Fruit fly (Drosophila melanogaster) whole organism, prepupa: ENCODE data around the gene CG6495.
A peak's percentile ranks its signal among the peaks of the same experiment; 100 is the strongest.

Experiments used
- CG10631 ChIP-seq: fragments of 200-800 bp; sonication (Bioruptor generic); optimal IDR thresholded peaks from 2 replicates; lab custom pipeline; 2016; ENCODE audit warnings: missing biosample characterization, missing genetic modification characterization
- CG10669 ChIP-seq: fragments of 200-800 bp; sonication (Bioruptor generic); optimal IDR thresholded peaks from 3 replicates; lab custom pipeline; 2018; ENCODE audit warnings: missing biosample characterization, mild to moderate bottlenecking, missing genetic modification characterization, moderate library complexity
- CG11294 ChIP-seq: fragments of 200-800 bp; sonication (Bioruptor generic); IDR thresholded peaks from 2 replicates; pipeline ENCODE4 v1.3.6; 2022; ENCODE audit warnings: missing biosample characterization, missing genetic modification characterization
- CG11762 ChIP-seq: fragments of 200-800 bp; sonication (Bioruptor generic); optimal IDR thresholded peaks from 3 replicates; lab custom pipeline; 2016; ENCODE audit warnings: missing biosample characterization, missing genetic modification characterization; ENCODE audit not compliant: insufficient read depth
- CG11902 ChIP-seq: fragments of 200-800 bp; sonication (Bioruptor generic); optimal IDR thresholded peaks from 3 replicates; lab custom pipeline; 2016; ENCODE audit warnings: missing biosample characterization, missing genetic modification characterization
- CG1621 ChIP-seq: fragments of 200-800 bp; sonication (Bioruptor generic); optimal IDR thresholded peaks from 3 replicates; lab custom pipeline; 2018; ENCODE audit warnings: missing biosample characterization, mild to moderate bottlenecking, missing genetic modification characterization
- CG16779 ChIP-seq: fragments of 200-800 bp; sonication (Bioruptor generic); optimal IDR thresholded peaks from 3 replicates; lab custom pipeline; 2017; ENCODE audit warnings: missing biosample characterization, mild to moderate bottlenecking, missing genetic modification characterization
- CG32006 ChIP-seq: fragments of 200-800 bp; sonication (Bioruptor generic); optimal IDR thresholded peaks from 3 replicates; lab custom pipeline; 2017; ENCODE audit warnings: missing biosample characterization, mild to moderate bottlenecking, missing genetic modification characterization
- CG4318 ChIP-seq: fragments of 200-800 bp; sonication (Bioruptor generic); optimal IDR thresholded peaks from 3 replicates; lab custom pipeline; 2017; ENCODE audit warnings: missing biosample characterization, mild to moderate bottlenecking, missing genetic modification characterization
- CG6163 ChIP-seq: fragments of 200-800 bp; sonication (Bioruptor generic); IDR thresholded peaks from 3 replicates; pipeline ENCODE4 v1.3.6; 2022; ENCODE audit warnings: missing biosample characterization, missing genetic modification characterization
- CG6276 ChIP-seq: fragments of 200-800 bp; sonication (Bioruptor generic); optimal IDR thresholded peaks from 2 replicates; lab custom pipeline; 2017; ENCODE audit warnings: missing biosample characterization, mild to moderate bottlenecking, missing genetic modification characterization
- CG6808 ChIP-seq: fragments of 200-800 bp; sonication (Bioruptor generic); optimal IDR thresholded peaks from 3 replicates; lab custom pipeline; 2017; ENCODE audit warnings: missing biosample characterization, missing genetic modification characterization, mild to moderate bottlenecking, moderate library complexity, missing genetic modification reagents
- CG7368 ChIP-seq: fragments of 200-800 bp; sonication (Bioruptor generic); optimal IDR thresholded peaks from 3 replicates; lab custom pipeline; 2016; ENCODE audit warnings: missing biosample characterization, missing genetic modification characterization
- CG8119 ChIP-seq: fragments of 200-800 bp; sonication (Bioruptor generic); IDR thresholded peaks from 3 replicates; pipeline ENCODE4 v1.3.6; 2022; ENCODE audit warnings: missing biosample characterization, missing genetic modification characterization
- CG8319 ChIP-seq: fragments of 200-800 bp; sonication (Bioruptor generic); optimal IDR thresholded peaks from 3 replicates; lab custom pipeline; 2016; ENCODE audit warnings: missing biosample characterization, missing genetic modification characterization
- Eip75B ChIP-seq: fragments of 200-800 bp; sonication (Bioruptor generic); optimal IDR thresholded peaks from 3 replicates; lab custom pipeline; 2016; ENCODE audit warnings: missing biosample characterization, missing genetic modification characterization
- Eip93F ChIP-seq: fragments of 200-800 bp; sonication (Bioruptor generic); optimal IDR thresholded peaks from 2 replicates; lab custom pipeline; 2016; ENCODE audit warnings: missing biosample characterization, mild to moderate bottlenecking, missing genetic modification characterization
- Ets96B ChIP-seq: fragments of 200-800 bp; optimal IDR thresholded peaks from 2 replicates; lab custom pipeline; 2019; ENCODE audit warnings: missing biosample characterization, mild to moderate bottlenecking, missing genetic modification characterization, moderate library complexity
- Hr38 ChIP-seq: sonication (Bioruptor generic); optimal IDR thresholded peaks from 2 replicates; lab custom pipeline; 2016; ENCODE audit warnings: missing biosample characterization, missing genetic modification characterization
- Hr39 ChIP-seq: fragments of 200-800 bp; sonication (Bioruptor generic); optimal IDR thresholded peaks from 2 replicates; lab custom pipeline; 2016; ENCODE audit warnings: missing biosample characterization, missing genetic modification characterization
- Hr4 ChIP-seq: fragments of 200-800 bp; sonication (Bioruptor generic); optimal IDR thresholded peaks from 3 replicates; lab custom pipeline; 2016; ENCODE audit warnings: missing biosample characterization, missing genetic modification characterization
- Lpt ChIP-seq: fragments of 200-800 bp; sonication (Bioruptor generic); optimal IDR thresholded peaks from 3 replicates; lab custom pipeline; 2016; ENCODE audit warnings: missing biosample characterization, missing genetic modification characterization
- OdsH ChIP-seq: fragments of 200-800 bp; sonication (Bioruptor generic); optimal IDR thresholded peaks from 3 replicates; lab custom pipeline; 2016; ENCODE audit warnings: missing biosample characterization, missing genetic modification characterization
- Smox ChIP-seq: fragments of 200-800 bp; sonication (Bioruptor generic); optimal IDR thresholded peaks from 3 replicates; lab custom pipeline; 2016; ENCODE audit warnings: missing biosample characterization, missing genetic modification characterization
- Sox102F ChIP-seq: fragments of 200-800 bp; sonication (Bioruptor generic); optimal IDR thresholded peaks from 2 replicates; lab custom pipeline; 2016; ENCODE audit warnings: missing biosample characterization, mild to moderate bottlenecking, missing genetic modification characterization
- Sox14 ChIP-seq: fragments of 200-800 bp; sonication (Bioruptor generic); optimal IDR thresholded peaks from 3 replicates; lab custom pipeline; 2016; ENCODE audit warnings: missing biosample characterization, missing genetic modification characterization
- Sox15 ChIP-seq: fragments of 200-800 bp; sonication (Bioruptor generic); optimal IDR thresholded peaks from 3 replicates; lab custom pipeline; 2016; ENCODE audit warnings: missing biosample characterization, missing genetic modification characterization
- acj6 ChIP-seq: fragments of 200-800 bp; sonication (Bioruptor generic); optimal IDR thresholded peaks from 3 replicates; lab custom pipeline; 2016; ENCODE audit warnings: missing biosample characterization, missing genetic modification characterization
- cyc ChIP-seq: fragments of 200-800 bp; sonication (Bioruptor generic); optimal IDR thresholded peaks from 3 replicates; lab custom pipeline; 2016; ENCODE audit warnings: missing biosample characterization, missing genetic modification characterization
- dac ChIP-seq: fragments of 200-800 bp; sonication (Bioruptor generic); optimal IDR thresholded peaks from 2 replicates; lab custom pipeline; 2017; ENCODE audit warnings: missing biosample characterization, mild to moderate bottlenecking, missing genetic modification characterization
- dsx ChIP-seq: fragments of 200-800 bp; optimal IDR thresholded peaks from 3 replicates; lab custom pipeline; 2019; ENCODE audit warnings: missing biosample characterization, mild to moderate bottlenecking, missing genetic modification characterization, moderate library complexity; ENCODE audit not compliant: poor library complexity, severe bottlenecking
- esn ChIP-seq: fragments of 200-800 bp; sonication (Bioruptor generic); optimal IDR thresholded peaks from 2 replicates; lab custom pipeline; 2016; ENCODE audit warnings: missing biosample characterization, mild to moderate bottlenecking, missing genetic modification characterization, moderate library complexity
- fd59A ChIP-seq: fragments of 200-800 bp; sonication (Bioruptor generic); optimal IDR thresholded peaks from 2 replicates; lab custom pipeline; 2017; ENCODE audit warnings: missing biosample characterization, mild to moderate bottlenecking, missing genetic modification characterization, missing genetic modification reagents
- fd85E ChIP-seq: fragments of 200-800 bp; sonication (Bioruptor generic); optimal IDR thresholded peaks from 3 replicates; lab custom pipeline; 2016; ENCODE audit warnings: missing biosample characterization, missing genetic modification characterization
- fkh ChIP-seq: fragments of 200-800 bp; sonication (Bioruptor generic); optimal IDR thresholded peaks from 3 replicates; lab custom pipeline; 2017; ENCODE audit warnings: missing biosample characterization, mild to moderate bottlenecking, missing genetic modification characterization, moderate library complexity
- lz ChIP-seq: fragments of 200-800 bp; sonication (Bioruptor generic); optimal IDR thresholded peaks from 3 replicates; lab custom pipeline; 2016; ENCODE audit warnings: missing biosample characterization, missing genetic modification characterization
- net ChIP-seq: fragments of 200-800 bp; sonication (Bioruptor generic); optimal IDR thresholded peaks from 3 replicates; lab custom pipeline; 2016; ENCODE audit warnings: missing biosample characterization, missing genetic modification characterization
- pdm3 ChIP-seq: fragments of 200-800 bp; sonication (Bioruptor generic); optimal IDR thresholded peaks from 3 replicates; lab custom pipeline; 2016; ENCODE audit warnings: missing biosample characterization, missing genetic modification characterization
- ss ChIP-seq, 2 experiments: fragments of 200-800 bp; sonication (Bioruptor generic); optimal IDR thresholded peaks; 2 replicates in 1 of 2; 3 replicates in 1 of 2; lab custom pipeline; 2017 to 2018; ENCODE audit warnings: mild to moderate bottlenecking in 2 of 2, missing biosample characterization in 2 of 2, missing genetic modification characterization in 2 of 2, moderate library complexity in 1 of 2
- svp ChIP-seq: fragments of 200-800 bp; sonication (Bioruptor generic); peaks from one replicate; lab custom pipeline; 2016; ENCODE audit warnings: missing biosample characterization, missing genetic modification characterization
- topi ChIP-seq: fragments of 200-800 bp; sonication (Bioruptor generic); optimal IDR thresholded peaks from 3 replicates; lab custom pipeline; 2016; ENCODE audit warnings: missing biosample characterization, missing genetic modification characterization
- vri ChIP-seq: fragments of 200-800 bp; sonication (Bioruptor generic); optimal IDR thresholded peaks from 3 replicates; lab custom pipeline; 2016; ENCODE audit warnings: missing biosample characterization, mild to moderate bottlenecking, missing genetic modification characterization

Gene CG6495

DNA sequence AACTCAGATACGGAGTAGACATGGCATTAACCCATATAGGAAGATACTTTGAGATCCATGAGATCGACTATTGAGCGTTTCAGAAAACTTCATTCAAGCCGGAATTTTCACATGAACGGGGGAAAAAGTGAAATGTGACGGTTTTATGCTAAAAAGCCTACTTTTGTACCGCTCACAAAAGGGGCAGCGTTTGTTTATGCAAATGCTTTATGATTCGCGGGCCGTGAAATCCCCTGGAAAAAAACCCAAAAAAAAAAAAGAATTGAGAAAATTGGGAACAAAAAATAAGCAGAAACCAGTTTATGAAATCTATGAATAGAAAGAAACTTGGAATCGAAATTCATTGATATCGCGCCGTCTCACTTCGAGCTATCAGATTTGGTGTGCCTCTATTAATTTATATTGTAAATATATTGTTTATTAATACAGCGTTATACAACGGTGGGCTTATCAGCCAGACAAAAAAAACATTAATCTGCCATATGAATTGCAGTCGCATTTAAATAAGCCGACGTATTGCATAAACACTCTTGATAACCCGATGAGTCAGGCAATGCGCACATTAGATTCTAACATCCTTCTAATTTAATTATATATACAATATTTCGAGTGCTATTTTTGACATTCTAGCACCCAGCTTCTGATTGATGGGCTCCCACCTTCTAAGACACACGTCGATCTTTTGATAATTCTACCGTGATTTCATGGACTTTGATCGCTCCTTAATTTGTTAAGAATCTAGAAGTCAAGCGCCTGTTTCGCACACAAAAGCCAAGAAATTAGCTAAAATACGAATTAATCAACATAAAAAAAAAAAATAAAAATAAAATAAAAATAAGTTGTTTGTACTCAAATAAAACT is 11.1 kb upstream of the CG6495 start:
- TF ChIP-seq vri (GFP tag; lab: Kevin White, UChicago) (peak; percentile 43), Hr4 (GFP tag; lab: Kevin White, UChicago) (no peak), Ets96B (tag; lab: Kevin White, UChicago) (no peak), svp (GFP tag; lab: Kevin White, UChicago) (peak; percentile 62)

DNA sequence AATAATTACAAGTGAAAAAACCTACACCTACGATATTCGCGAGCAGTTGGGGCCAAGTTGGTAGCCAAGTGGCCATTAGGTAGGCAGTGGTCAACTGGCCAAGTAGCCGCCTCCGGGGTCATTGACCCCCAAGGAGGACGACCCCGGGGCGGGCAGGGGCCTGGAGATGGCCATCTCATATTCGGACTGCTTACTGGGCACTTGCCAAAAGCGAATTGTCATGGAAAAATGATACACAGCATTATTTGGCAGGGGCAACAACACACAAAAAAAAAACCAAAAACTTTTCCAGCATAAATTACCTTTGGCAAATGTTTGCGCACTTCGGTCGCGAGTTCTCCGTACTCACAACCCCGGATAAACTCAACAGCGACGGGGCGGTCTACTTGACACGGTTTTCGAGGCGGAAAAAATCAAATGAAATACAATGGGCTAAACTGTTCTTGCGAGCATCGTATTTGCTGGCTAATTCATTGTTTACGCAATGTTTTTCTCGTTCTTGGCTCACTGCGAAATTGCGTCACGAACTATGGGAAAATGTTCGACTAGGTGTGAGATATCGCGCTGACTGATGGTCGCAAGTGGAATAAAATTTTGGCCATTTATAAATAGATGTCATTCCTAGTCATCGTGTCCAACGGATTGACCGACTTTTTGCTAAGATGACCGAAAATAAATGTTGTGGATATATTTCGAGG is 9.9 kb upstream of the CG6495 start:
- TF ChIP-seq Smox (GFP tag; lab: Kevin White, UChicago) (no peak), svp (GFP tag; lab: Kevin White, UChicago) (peak; percentile 1)

dm6 chr2L:10751879-10752620 is 8.9 kb upstream of the CG6495 start:
- TF ChIP-seq CG16779 (tag; lab: Kevin White, UChicago) = no peak
- peak; percentile 71 for TF ChIP-seq CG6276 (GFP tag; lab: Kevin White, UChicago)
- peak; percentile 13 for TF ChIP-seq CG6808 (GFP tag; lab: Kevin White, UChicago)
- peak; percentile 60 for TF ChIP-seq CG4318 (GFP tag; lab: Kevin White, UChicago)
- no peak for TF ChIP-seq acj6 (GFP tag; lab: Kevin White, UChicago)
- peak; percentile 76 for TF ChIP-seq CG8119 (GFP tag; lab: Robert Waterston, UW)
- no peak for TF ChIP-seq Hr38 (GFP tag; lab: Kevin White, UChicago)
- no peak for TF ChIP-seq CG8319
- TF ChIP-seq Sox14 (GFP tag; lab: Kevin White, UChicago) = peak; percentile 9
- peak; percentile 44 for TF ChIP-seq OdsH (GFP tag; lab: Kevin White, UChicago)
- TF ChIP-seq pdm3 (GFP tag; lab: Kevin White, UChicago) = peak; percentile 15
- TF ChIP-seq Sox15 (GFP tag; lab: Kevin White, UChicago) = no peak
- TF ChIP-seq ss (GFP tag; optimal IDR thresholded peaks at IDR 0.05; lab: Kevin White, UChicago) = no peak
- peak; percentile 87 for TF ChIP-seq CG32006 (GFP tag; lab: Kevin White, UChicago)
- TF ChIP-seq Lpt (GFP tag; lab: Kevin White, UChicago) = peak; percentile 58
- TF ChIP-seq CG10669 (GFP tag; lab: Kevin White, UChicago) = no peak
- TF ChIP-seq vri (GFP tag; lab: Kevin White, UChicago) = no peak
- peak; percentile 12 for TF ChIP-seq fd59A
- TF ChIP-seq Ets96B (tag; lab: Kevin White, UChicago) = no peak
- no peak for TF ChIP-seq Sox102F (GFP tag; lab: Kevin White, UChicago)
- TF ChIP-seq Eip75B (GFP tag; lab: Kevin White, UChicago) = no peak
- TF ChIP-seq CG6163 (GFP tag; lab: Robert Waterston, UW) = peak; percentile 22; the same call in 1 of the 3 replicates
- no peak for TF ChIP-seq lz (GFP tag; lab: Kevin White, UChicago)
- no peak for TF ChIP-seq dsx (GFP tag; lab: Kevin White, UChicago)
- peak; percentile 20 for TF ChIP-seq CG10631
- TF ChIP-seq Eip93F = no peak
- peak; percentile 51; the same call in 1 of the 2 replicates for TF ChIP-seq CG11294 (GFP tag; lab: Robert Waterston, UW)
- no peak for TF ChIP-seq CG7368 (GFP tag; lab: Kevin White, UChicago)
- no peak for TF ChIP-seq esn (GFP tag; lab: Kevin White, UChicago)
- TF ChIP-seq fkh (GFP tag; lab: Kevin White, UChicago) = peak; percentile 99
- TF ChIP-seq net = peak; percentile 29
- peak; percentile 74 for TF ChIP-seq Hr4 (GFP tag; lab: Kevin White, UChicago)
- TF ChIP-seq Hr39 (GFP tag; lab: Kevin White, UChicago) = no peak
- peak; percentile 50 for TF ChIP-seq dac (GFP tag; lab: Kevin White, UChicago)
- no peak for TF ChIP-seq cyc (GFP tag; lab: Kevin White, UChicago)
- no peak for TF ChIP-seq CG1621 (tag; lab: Kevin White, UChicago)
- no peak for TF ChIP-seq CG11762
- TF ChIP-seq CG11902 (GFP tag; lab: Kevin White, UChicago) = no peak
- TF ChIP-seq fd85E = no peak
- TF ChIP-seq topi (GFP tag; lab: Kevin White, UChicago) = no peak
- no peak for TF ChIP-seq Smox (GFP tag; lab: Kevin White, UChicago)
